Worm (Caenorhabditis elegans) whole organism, young adult: ENCODE results near the gene F56B6.6.
A peak's percentile ranks its signal among the peaks of the same experiment; 100 is the strongest.

Experiments
- B0019.2 ChIP-seq: fragments of 200-800 bp; sonication (Bioruptor generic); conservative IDR thresholded peaks from 2 replicates; pipeline ENCODE4 v1.3.6; 2022; ENCODE audit warnings: missing genetic modification reagents, missing genetic modification characterization, missing compliant biosample characterization
- C17E4.6 ChIP-seq: fragments of 200-800 bp; sonication (Bioruptor generic); IDR thresholded peaks from 2 replicates; pipeline ENCODE4 v1.3.6; 2022; ENCODE audit warnings: missing genetic modification reagents, missing genetic modification characterization, missing compliant biosample characterization
- F10E7.11 ChIP-seq: sonication (generic microtip); optimal IDR thresholded peaks from 2 replicates; lab custom pipeline; 2017; ENCODE audit warnings: mild to moderate bottlenecking, missing genetic modification characterization, moderate library complexity, missing compliant biosample characterization
- F22D6.2 ChIP-seq: sonication (generic microtip); optimal IDR thresholded peaks from 2 replicates; lab custom pipeline; 2016; ENCODE audit warnings: mild to moderate bottlenecking, missing genetic modification characterization, missing compliant biosample characterization
- F55B11.4 ChIP-seq: sonication (generic microtip); optimal IDR thresholded peaks from 2 replicates; lab custom pipeline; 2016; ENCODE audit warnings: missing compliant biosample characterization, missing genetic modification characterization, borderline replicate concordance; ENCODE audit not compliant: insufficient read depth
- F57A8.1 ChIP-seq: fragments of 200-800 bp; sonication (Bioruptor generic); optimal IDR thresholded peaks from 2 replicates; lab custom pipeline; 2018; ENCODE audit warnings: mild to moderate bottlenecking, missing genetic modification characterization, moderate library complexity, missing compliant biosample characterization
- K11D2.4 ChIP-seq: fragments of 200-800 bp; sonication (Bioruptor generic); IDR thresholded peaks from 2 replicates; pipeline ENCODE4 v1.3.6; 2022; ENCODE audit warnings: missing genetic modification reagents, missing genetic modification characterization, missing compliant biosample characterization
- T07F8.4 ChIP-seq: sonication (generic microtip); optimal IDR thresholded peaks from 2 replicates; lab custom pipeline; 2016; ENCODE audit warnings: mild to moderate bottlenecking, missing genetic modification characterization, moderate library complexity, missing compliant biosample characterization
- T26A5.8 ChIP-seq: sonication (generic microtip); optimal IDR thresholded peaks from 2 replicates; lab custom pipeline; 2016; ENCODE audit warnings: missing genetic modification characterization, missing compliant biosample characterization
- Y95B8A.8 ChIP-seq: fragments of 200-800 bp; sonication (Bioruptor generic); IDR thresholded peaks from 2 replicates; pipeline ENCODE4 v1.3.6; 2022; ENCODE audit warnings: missing genetic modification reagents, missing genetic modification characterization, missing compliant biosample characterization
- attf-5 ChIP-seq: fragments of 200-800 bp; sonication (Bioruptor generic); optimal IDR thresholded peaks from 2 replicates; lab custom pipeline; 2018; ENCODE audit warnings: mild to moderate bottlenecking, missing genetic modification characterization, missing compliant biosample characterization
- bed-1 ChIP-seq: fragments of 200-800 bp; sonication (Bioruptor generic); IDR thresholded peaks from 2 replicates; pipeline ENCODE4 v1.3.6; 2022; ENCODE audit warnings: missing genetic modification reagents, missing genetic modification characterization, missing compliant biosample characterization
- cebp-1 ChIP-seq, 2 experiments: fragments of 200-800 bp in 1 of 2; sonication (Bioruptor generic) in 1 of 2; sonication (generic microtip) in 1 of 2; IDR thresholded peaks in 1 of 2; optimal IDR thresholded peaks in 1 of 2; 2 replicates each; pipeline versions ENCODE4 v1.3.6 to Lab custom; 2017 to 2022; ENCODE audit warnings: missing compliant biosample characterization in 2 of 2, missing genetic modification characterization in 2 of 2, mild to moderate bottlenecking in 1 of 2, missing genetic modification reagents in 1 of 2, moderate library complexity in 1 of 2
- die-1 ChIP-seq: sonication (generic microtip); optimal IDR thresholded peaks from 2 replicates; lab custom pipeline; 2016; ENCODE audit warnings: missing genotype, mild to moderate bottlenecking, missing genetic modification characterization, missing compliant biosample characterization
- dox-1 ChIP-seq: fragments of 200-800 bp; sonication (Bioruptor generic); IDR thresholded peaks from 2 replicates; pipeline ENCODE4 v1.3.6; 2022; ENCODE audit warnings: missing genetic modification reagents, missing genetic modification characterization, missing compliant biosample characterization
- efl-1 ChIP-seq: fragments of 150-350 bp; optimal IDR thresholded peaks from 2 replicates; lab custom pipeline; 2014; ENCODE audit warnings: missing biosample characterization, missing genetic modification reagents, missing genetic modification characterization
- hrde-1 ChIP-seq: sonication (generic microtip); optimal IDR thresholded peaks from 2 replicates; lab custom pipeline; 2016; ENCODE audit warnings: missing genetic modification characterization, mild to moderate bottlenecking, missing compliant biosample characterization, moderate library complexity, missing genotype, missing genetic modification reagents, borderline replicate concordance
- hsf-1 ChIP-seq: fragments of 200-800 bp; sonication (Bioruptor generic); IDR thresholded peaks from 2 replicates; pipeline ENCODE4 v1.3.6; 2022; ENCODE audit warnings: missing genetic modification reagents, missing genetic modification characterization, missing compliant biosample characterization
- lin-40 ChIP-seq: sonication (generic microtip); optimal IDR thresholded peaks from 2 replicates; lab custom pipeline; 2016; ENCODE audit warnings: missing genetic modification characterization, mild to moderate bottlenecking, missing compliant biosample characterization, missing genotype, missing genetic modification reagents
- madf-3 ChIP-seq: fragments of 200-800 bp; sonication (Bioruptor generic); IDR thresholded peaks from 2 replicates; pipeline ENCODE4 v1.3.6; 2022; ENCODE audit warnings: missing genetic modification reagents, missing genetic modification characterization, missing compliant biosample characterization
- mxl-1 ChIP-seq: sonication (generic microtip); optimal IDR thresholded peaks from 2 replicates; lab custom pipeline; 2016; ENCODE audit warnings: missing genetic modification characterization, missing compliant biosample characterization
- nfyb-1 ChIP-seq: fragments of 200-800 bp; sonication (Bioruptor generic); IDR thresholded peaks from 2 replicates; pipeline ENCODE4 v1.3.6; 2022; ENCODE audit warnings: missing genetic modification reagents, missing genetic modification characterization, missing compliant biosample characterization
- nhr-120 ChIP-seq: fragments of 200-800 bp; sonication (Bioruptor generic); IDR thresholded peaks from 2 replicates; pipeline ENCODE4 v1.3.6; 2022; ENCODE audit warnings: missing genetic modification characterization, missing compliant biosample characterization
- nhr-80 ChIP-seq: sonication (generic microtip); optimal IDR thresholded peaks from 2 replicates; lab custom pipeline; 2016; ENCODE audit warnings: missing genetic modification characterization, missing compliant biosample characterization
- rcor-1 ChIP-seq: fragments of 200-800 bp; sonication (Bioruptor generic); IDR thresholded peaks from 2 replicates; pipeline ENCODE4 v1.3.6; 2022; ENCODE audit warnings: missing genetic modification reagents, missing genetic modification characterization, missing compliant biosample characterization
- repo-1 ChIP-seq: sonication (generic microtip); optimal IDR thresholded peaks from 2 replicates; lab custom pipeline; 2017; ENCODE audit warnings: mild to moderate bottlenecking, missing genetic modification characterization, missing compliant biosample characterization
- snpc-1.3 ChIP-seq: sonication (generic microtip); optimal IDR thresholded peaks from 2 replicates; lab custom pipeline; 2017; ENCODE audit warnings: missing genetic modification characterization, mild to moderate bottlenecking, missing compliant biosample characterization, antibody characterized with exemption, moderate library complexity, missing genotype, missing genetic modification reagents; ENCODE audit not compliant: insufficient read depth
- snpc-3.4 ChIP-seq: sonication (generic microtip); optimal IDR thresholded peaks from 2 replicates; lab custom pipeline; 2017; ENCODE audit warnings: missing genetic modification characterization, mild to moderate bottlenecking, missing compliant biosample characterization, antibody characterized with exemption, moderate library complexity, missing genotype, missing genetic modification reagents
- unc-130 ChIP-seq: sonication (generic microtip); optimal IDR thresholded peaks from 2 replicates; lab custom pipeline; 2016; ENCODE audit warnings: missing genetic modification reagents, missing genetic modification characterization, missing compliant biosample characterization
- xnd-1 ChIP-seq: sonication (generic microtip); optimal IDR thresholded peaks from 2 replicates; lab custom pipeline; 2016; ENCODE audit warnings: missing genotype, missing genetic modification reagents, missing genetic modification characterization, missing compliant biosample characterization
- ztf-18 ChIP-seq: sonication (generic microtip); optimal IDR thresholded peaks from 2 replicates; lab custom pipeline; 2016; ENCODE audit warnings: missing genotype, mild to moderate bottlenecking, missing genetic modification characterization, missing compliant biosample characterization
- ztf-26 ChIP-seq: sonication (generic microtip); optimal IDR thresholded peaks from 2 replicates; lab custom pipeline; 2017; ENCODE audit warnings: missing genetic modification characterization, missing compliant biosample characterization

Gene F56B6.6

DNA sequence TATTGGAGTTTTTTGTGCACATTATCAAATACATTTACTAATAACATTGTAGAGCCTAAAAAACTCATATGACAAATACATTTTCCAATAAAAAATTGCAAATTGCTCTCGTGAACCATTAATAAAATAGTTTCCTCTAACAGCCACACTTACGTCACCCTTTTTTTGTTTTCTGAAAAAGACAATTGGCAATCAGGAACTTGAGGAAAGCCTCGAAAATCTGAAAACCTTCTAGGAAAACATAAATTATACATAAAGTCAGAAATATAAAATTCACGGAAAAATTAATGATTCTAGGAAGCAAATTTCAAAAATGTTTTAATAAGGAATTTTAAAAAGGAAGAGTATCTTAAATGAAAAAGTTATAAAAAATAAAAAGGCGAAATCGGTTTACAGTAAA, 15.7 kb downstream of the F56B6.6 start:
- TF ChIP-seq B0019.2 (GFP tag; lab: Robert Waterston, UW) (no peak), rcor-1 (GFP tag; lab: Robert Waterston, UW) (no peak), madf-3 (no peak)

- TF ChIP-seq dox-1 (GFP tag; lab: Robert Waterston, UW) (no peak), ztf-26 (tag; lab: Kevin White, UChicago) (no peak)
These were observed 19.1 kb downstream of the F56B6.6 start for ce11 chrX:3513715-3514114.

DNA sequence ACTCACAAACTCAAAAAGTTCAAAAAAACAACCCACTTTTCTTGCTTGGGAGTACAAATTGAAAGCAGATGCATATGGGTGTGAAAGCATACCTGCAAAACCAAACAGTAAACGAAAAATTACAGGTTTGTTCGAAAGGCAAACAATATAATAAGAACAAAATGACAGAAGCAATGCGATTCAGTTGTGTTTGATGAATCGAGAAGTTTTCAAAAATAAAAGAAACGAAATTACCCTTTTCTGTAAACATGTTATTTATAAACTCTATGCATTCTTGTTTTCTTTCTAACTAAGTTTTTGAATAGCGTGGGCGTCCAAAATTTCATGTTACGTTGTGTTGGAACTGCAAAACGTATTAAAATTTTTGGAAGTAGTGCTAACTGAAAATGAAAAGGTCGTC, 23.9 kb downstream of the F56B6.6 start, which contains the start of gene sox-4:
Gene sox-4 (minus strand): TSS at position 101 of the 400 bp plus-strand sequence.
- TF ChIP-seq bed-1 (no peak), B0019.2 (GFP tag; lab: Robert Waterston, UW) (no peak), die-1 (tag; lab: Kevin White, UChicago) (no peak), T07F8.4 (tag; lab: Kevin White, UChicago) (no peak), unc-130 (no peak), lin-40 (no peak), nfyb-1 (GFP tag; lab: Robert Waterston, UW) (no peak), xnd-1 (tag; lab: Kevin White, UChicago) (no peak), efl-1 (GFP tag; lab: Kevin White, UChicago) (no peak), K11D2.4 (GFP tag; lab: Robert Waterston, UW) (no peak), F57A8.1 (no peak), nhr-120 (GFP tag; lab: Robert Waterston, UW) (no peak), Y95B8A.8 (no peak)

DNA sequence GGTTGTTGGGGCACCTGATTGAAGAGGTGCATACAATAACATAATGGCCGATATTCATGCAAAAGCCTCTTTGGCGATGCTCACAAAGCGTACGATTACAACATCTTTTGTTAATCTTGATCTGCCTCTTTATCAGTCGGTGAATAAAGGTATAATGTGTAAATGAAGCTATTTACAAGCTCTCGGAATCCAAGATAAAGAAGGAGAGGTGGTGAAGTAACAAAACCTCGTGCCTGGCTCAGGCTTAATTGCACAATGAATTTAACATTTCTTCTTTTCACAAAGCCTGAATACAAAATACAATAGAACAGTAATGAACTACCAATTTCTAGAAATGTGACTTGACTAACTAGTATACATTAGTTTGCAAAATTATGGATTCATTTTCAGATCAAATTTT, 25.6 kb downstream of the F56B6.6 start:
- TF ChIP-seq hrde-1 (tag; lab: Kevin White, UChicago) (no peak), attf-5 (GFP tag; lab: Kevin White, UChicago) (no peak), cebp-1 (GFP tag; IDR thresholded peaks at IDR 0.05; lab: Robert Waterston, UW) (no peak), cebp-1 (tag; optimal IDR thresholded peaks at IDR 0.05; lab: Kevin White, UChicago) (no peak), nhr-120 (GFP tag; lab: Robert Waterston, UW) (no peak), unc-130 (no peak), snpc-1.3 (tag; lab: Kevin White, UChicago) (no peak), ztf-18 (tag; lab: Kevin White, UChicago) (no peak), F55B11.4 (tag; lab: Kevin White, UChicago) (no peak), snpc-3.4 (tag; lab: Kevin White, UChicago) (no peak)

ce11 chrX:3506556-3506955, 26.3 kb downstream of the F56B6.6 start:
- peak; percentile 67 for TF ChIP-seq nhr-80 (tag; lab: Kevin White, UChicago)
- TF ChIP-seq hsf-1 (GFP tag; lab: Robert Waterston, UW) = 0 out of 2 replicates have a peak, but pooled peaks have one; percentile 17
- TF ChIP-seq C17E4.6 (GFP tag; lab: Robert Waterston, UW) = no peak

DNA sequence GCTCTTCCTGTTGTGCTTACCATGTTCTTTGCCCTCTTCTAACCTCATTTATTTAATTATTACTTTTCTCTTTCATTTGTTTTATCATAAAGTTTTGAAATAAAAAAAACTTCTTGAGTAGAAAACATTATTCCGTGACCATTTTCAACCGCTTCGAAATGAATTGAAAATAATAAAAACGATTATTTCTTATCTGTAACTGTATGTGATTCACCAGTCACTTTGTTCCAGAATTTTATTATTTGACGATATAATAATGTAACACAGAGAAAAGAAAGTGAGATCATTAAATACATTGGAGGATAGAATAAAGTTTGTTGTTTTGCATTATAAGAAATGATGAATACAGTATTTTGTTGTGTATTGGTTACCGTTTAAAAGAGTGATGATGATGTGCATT, 27.8 kb downstream of the F56B6.6 start:
- TF ChIP-seq T26A5.8 (tag; lab: Kevin White, UChicago) = no peak
- no peak for TF ChIP-seq F10E7.11
- no peak for TF ChIP-seq mxl-1
- no peak for TF ChIP-seq xnd-1 (tag; lab: Kevin White, UChicago)
- TF ChIP-seq efl-1 (GFP tag; lab: Kevin White, UChicago) = no peak
- no peak for TF ChIP-seq repo-1
- TF ChIP-seq snpc-1.3 (tag; lab: Kevin White, UChicago) = no peak
- no peak for TF ChIP-seq F22D6.2 (tag; lab: Kevin White, UChicago)
- TF ChIP-seq cebp-1 (GFP tag; IDR thresholded peaks at IDR 0.05; lab: Robert Waterston, UW) = no peak
- TF ChIP-seq cebp-1 (tag; optimal IDR thresholded peaks at IDR 0.05; lab: Kevin White, UChicago) = peak; percentile 8
- TF ChIP-seq nhr-80 (tag; lab: Kevin White, UChicago) = peak; percentile 34
